Worm (Caenorhabditis elegans) whole organism, L3 larva: Measurements from ENCODE around the gene B0286.1.

Experiments used
- R02D3.7 ChIP-seq: fragments of 150-350 bp; optimal IDR thresholded peaks from 2 replicates; lab custom pipeline; 2014; ENCODE audit warnings: missing biosample characterization, missing genetic modification characterization
- ZK546.5 ChIP-seq: sonication (generic microtip); optimal IDR thresholded peaks from 2 replicates; lab custom pipeline; 2017; ENCODE audit warnings: missing biosample characterization, missing genetic modification characterization
- aly-2 ChIP-seq: fragments of 150-350 bp; optimal IDR thresholded peaks from 2 replicates; lab custom pipeline; 2014; ENCODE audit warnings: missing biosample characterization, missing genetic modification characterization
- ama-1 ChIP-seq: fragments of 150-350 bp; optimal IDR thresholded peaks from 2 replicates; lab custom pipeline; 2018
- ceh-16 ChIP-seq: sonication (generic microtip); optimal IDR thresholded peaks from 2 replicates; lab custom pipeline; 2017; ENCODE audit warnings: missing biosample characterization, missing genetic modification characterization
- ceh-28 ChIP-seq: fragments of 150-350 bp; optimal IDR thresholded peaks from 2 replicates; lab custom pipeline; 2014; ENCODE audit warnings: missing biosample characterization, missing genetic modification reagents, missing genetic modification characterization
- ceh-9 ChIP-seq: sonication (generic microtip); optimal IDR thresholded peaks from 2 replicates; lab custom pipeline; 2018; ENCODE audit warnings: missing biosample characterization, missing genetic modification characterization
- egl-27 ChIP-seq: sonication (generic microtip); optimal IDR thresholded peaks from 4 replicates; lab custom pipeline; 2017; ENCODE audit warnings: missing biosample characterization, missing genetic modification reagents, missing genetic modification characterization
- egl-5 ChIP-seq: fragments of 150-350 bp; optimal IDR thresholded peaks from 2 replicates; lab custom pipeline; 2017; ENCODE audit warnings: missing biosample characterization, missing genetic modification reagents, missing genetic modification characterization, inconsistent platforms
- elt-1 ChIP-seq: fragments of 150-350 bp; optimal IDR thresholded peaks from 2 replicates; lab custom pipeline; 2014; ENCODE audit warnings: missing biosample characterization, missing genetic modification characterization
- elt-2 ChIP-seq: sonication (generic microtip); optimal IDR thresholded peaks from 2 replicates; lab custom pipeline; 2016; ENCODE audit warnings: missing genetic modification reagents, mild to moderate bottlenecking, missing genetic modification characterization, missing compliant biosample characterization
- elt-3 ChIP-seq, 3 experiments: fragments of 150-350 bp in 1 of 3; sonication (generic microtip) in 2 of 3; optimal IDR thresholded peaks; 2 replicates in 2 of 3; 4 replicates in 1 of 3; lab custom pipeline; 2014 to 2017; ENCODE audit warnings: missing biosample characterization in 3 of 3, missing genetic modification characterization in 3 of 3
- eor-1 ChIP-seq, 2 experiments: fragments of 150-350 bp; optimal IDR thresholded peaks; 2 replicates each; lab custom pipeline; 2014 to 2018; ENCODE audit warnings: missing biosample characterization in 2 of 2, missing genetic modification characterization in 2 of 2
- fkh-10 ChIP-seq: sonication (generic microtip); optimal IDR thresholded peaks from 2 replicates; lab custom pipeline; 2017; ENCODE audit warnings: missing biosample characterization, missing genetic modification reagents, missing genetic modification characterization
- fkh-2 ChIP-seq: fragments of 150-350 bp; optimal IDR thresholded peaks from 2 replicates; lab custom pipeline; 2014; ENCODE audit warnings: missing biosample characterization, missing genetic modification reagents, missing genetic modification characterization
- hmg-11 ChIP-seq: sonication (generic microtip); optimal IDR thresholded peaks from 2 replicates; lab custom pipeline; 2016; ENCODE audit warnings: missing genetic modification characterization, missing compliant biosample characterization
- jun-1 ChIP-seq: fragments of 150-350 bp; optimal IDR thresholded peaks from 2 replicates; lab custom pipeline; 2014; ENCODE audit warnings: missing biosample characterization, missing genetic modification reagents, missing genetic modification characterization
- lin-15B ChIP-seq: fragments of 150-350 bp; optimal IDR thresholded peaks from 2 replicates; lab custom pipeline; 2014; ENCODE audit warnings: missing biosample characterization, missing genetic modification characterization
- lin-39 ChIP-seq: fragments of 150-350 bp; optimal IDR thresholded peaks from 2 replicates; lab custom pipeline; 2018; ENCODE audit warnings: missing biosample characterization, missing genetic modification reagents, missing genetic modification characterization
- lsy-12 ChIP-seq: sonication (generic microtip); optimal IDR thresholded peaks from 2 replicates; lab custom pipeline; 2016; ENCODE audit warnings: mild to moderate bottlenecking, missing genetic modification characterization, missing compliant biosample characterization
- mdl-1 ChIP-seq: fragments of 150-350 bp; optimal IDR thresholded peaks from 2 replicates; lab custom pipeline; 2014; ENCODE audit warnings: missing biosample characterization, missing genetic modification characterization
- mml-1 ChIP-seq: fragments of 150-350 bp; sonication (generic microtip); optimal IDR thresholded peaks from 3 replicates; lab custom pipeline; 2014; ENCODE audit warnings: missing biosample characterization, missing genetic modification characterization
- nfya-1 ChIP-seq: sonication (generic microtip); optimal IDR thresholded peaks from 2 replicates; lab custom pipeline; 2017; ENCODE audit warnings: missing genetic modification characterization, mild to moderate bottlenecking, missing compliant biosample characterization, antibody characterized with exemption, moderate library complexity; ENCODE audit not compliant: insufficient read depth
- nhr-12 ChIP-seq: fragments of 150-350 bp; optimal IDR thresholded peaks from 2 replicates; lab custom pipeline; 2014; ENCODE audit warnings: missing biosample characterization, missing genetic modification characterization
- nhr-23 ChIP-seq: fragments of 150-350 bp; optimal IDR thresholded peaks from 2 replicates; lab custom pipeline; 2014; ENCODE audit warnings: missing biosample characterization, missing genetic modification reagents, missing genetic modification characterization
- nhr-237 ChIP-seq: fragments of 150-350 bp; optimal IDR thresholded peaks from 2 replicates; lab custom pipeline; 2014; ENCODE audit warnings: missing biosample characterization, missing genetic modification characterization
- nhr-25 ChIP-seq: sonication (generic microtip); optimal IDR thresholded peaks from 2 replicates; lab custom pipeline; 2017; ENCODE audit warnings: missing biosample characterization, missing genetic modification characterization
- nhr-28 ChIP-seq: fragments of 150-350 bp; optimal IDR thresholded peaks from 2 replicates; lab custom pipeline; 2014; ENCODE audit warnings: missing biosample characterization, missing genetic modification characterization
- nhr-43 ChIP-seq: sonication (generic microtip); optimal IDR thresholded peaks from 2 replicates; lab custom pipeline; 2016; ENCODE audit warnings: mild to moderate bottlenecking, missing genetic modification characterization, missing compliant biosample characterization; ENCODE audit not compliant: poor library complexity, severe bottlenecking
- nhr-67 ChIP-seq: fragments of 150-350 bp; optimal IDR thresholded peaks from 2 replicates; lab custom pipeline; 2014; ENCODE audit warnings: missing biosample characterization, missing genetic modification characterization
- nhr-76 ChIP-seq: fragments of 150-350 bp; sonication (generic microtip); optimal IDR thresholded peaks from 5 replicates; lab custom pipeline; 2014; ENCODE audit warnings: missing biosample characterization, missing genetic modification characterization
- nhr-77 ChIP-seq: fragments of 150-350 bp; optimal IDR thresholded peaks from 2 replicates; lab custom pipeline; 2014; ENCODE audit warnings: missing biosample characterization, missing genetic modification characterization
- pha-4 ChIP-seq: fragments of 150-350 bp; optimal IDR thresholded peaks from 2 replicates; lab custom pipeline; 2014; ENCODE audit warnings: missing biosample characterization, missing genetic modification reagents, missing genetic modification characterization
- pqm-1 ChIP-seq: fragments of 150-350 bp; optimal IDR thresholded peaks from 2 replicates; lab custom pipeline; 2017; ENCODE audit warnings: missing biosample characterization, missing genetic modification characterization, inconsistent platforms
- sea-2 ChIP-seq: fragments of 150-350 bp; sonication (generic microtip); optimal IDR thresholded peaks from 4 replicates; lab custom pipeline; 2014; ENCODE audit warnings: missing biosample characterization, missing genetic modification reagents, missing genetic modification characterization
- skn-1 ChIP-seq: fragments of 150-350 bp; optimal IDR thresholded peaks from 2 replicates; lab custom pipeline; 2014; ENCODE audit warnings: missing biosample characterization, missing genetic modification characterization
- snpc-4 ChIP-seq: fragments of 150-350 bp; optimal IDR thresholded peaks from 2 replicates; lab custom pipeline; 2014; ENCODE audit warnings: missing biosample characterization, missing genetic modification characterization
- tbx-2 ChIP-seq: sonication (generic microtip); optimal IDR thresholded peaks from 2 replicates; lab custom pipeline; 2016; ENCODE audit warnings: mild to moderate bottlenecking, missing genetic modification characterization, missing compliant biosample characterization
- unc-62 ChIP-seq: fragments of 150-350 bp; sonication (generic microtip); optimal IDR thresholded peaks from 4 replicates; lab custom pipeline; 2014; ENCODE audit warnings: missing biosample characterization, missing genetic modification reagents, missing genetic modification characterization
- zag-1 ChIP-seq: fragments of 150-350 bp; optimal IDR thresholded peaks from 2 replicates; lab custom pipeline; 2014; ENCODE audit warnings: missing biosample characterization, missing genetic modification characterization
- ztf-11 ChIP-seq: fragments of 150-350 bp; optimal IDR thresholded peaks from 2 replicates; lab custom pipeline; 2014; ENCODE audit warnings: missing biosample characterization, missing genetic modification characterization

Gene B0286.1

DNA sequence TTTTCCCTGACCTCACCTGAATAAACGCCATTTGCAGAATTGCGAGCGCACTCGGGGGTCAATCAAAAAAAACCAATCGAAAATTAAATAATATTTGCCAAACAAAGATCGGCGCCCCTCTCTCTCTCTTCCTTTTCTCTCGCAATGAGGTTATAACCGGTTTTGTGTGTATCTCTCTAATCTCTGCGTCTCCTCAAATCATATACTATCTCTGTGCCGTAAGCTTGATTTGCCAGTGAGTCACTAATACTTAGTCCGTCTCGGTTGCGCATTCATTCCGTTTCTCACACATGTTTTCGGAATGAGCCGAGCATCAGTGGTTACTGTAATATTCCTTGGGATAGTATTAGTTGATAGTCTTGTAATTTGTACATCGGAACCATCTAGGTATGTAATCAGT is 16.2 kb upstream of the B0286.1 start:
- no peak for TF ChIP-seq nfya-1 (tag; lab: Kevin White, UChicago)
- TF ChIP-seq ceh-9 (tag; lab: Kevin White, UChicago), result no peak
- no peak for TF ChIP-seq jun-1 (tag; lab: Kevin White, UChicago)
- TF ChIP-seq R02D3.7 (tag; lab: Kevin White, UChicago), result no peak
- peak; percentile 54 for TF ChIP-seq nhr-25
- peak; percentile 41 for TF ChIP-seq pha-4 (tag; lab: Kevin White, UChicago)

DNA sequence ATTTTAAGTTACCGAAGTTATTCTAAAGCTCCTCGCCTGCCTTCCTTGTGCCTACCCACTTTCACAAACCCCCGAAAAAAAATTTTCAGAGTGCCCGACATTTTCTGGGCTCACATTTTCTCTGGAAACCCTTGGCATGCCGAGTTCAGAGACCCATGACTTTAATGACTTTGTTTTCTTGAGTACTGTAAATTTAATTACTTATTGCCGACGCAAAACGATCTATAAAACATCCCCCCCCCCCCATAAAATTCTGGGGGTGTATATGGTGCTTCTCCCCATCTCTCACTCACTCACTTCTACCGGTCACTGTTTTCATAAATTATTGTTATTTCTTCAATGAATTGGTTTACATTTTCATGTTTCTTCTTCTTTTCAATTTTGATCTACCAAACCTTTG is 10.4 kb upstream of the B0286.1 start, which contains the start of gene try-9:
TSS of gene try-9 (plus strand) at position 301 of the 400 bp plus-strand sequence.
- no peak for TF ChIP-seq fkh-10 (GFP tag; lab: Kevin White, UChicago)
- no peak for TF ChIP-seq pqm-1
- no peak for TF ChIP-seq nhr-77 (tag; lab: Kevin White, UChicago)
- TF ChIP-seq egl-5 (tag; lab: Kevin White, UChicago), result no peak
- no peak for TF ChIP-seq nfya-1 (tag; lab: Kevin White, UChicago)
- TF ChIP-seq nhr-76 (tag; lab: Kevin White, UChicago), result no peak
- no peak for TF ChIP-seq ztf-11
- no peak for TF ChIP-seq nhr-23
- TF ChIP-seq ceh-16 (tag; lab: Kevin White, UChicago), result no peak
- TF ChIP-seq skn-1 (tag; lab: Kevin White, UChicago), result no peak
- no peak for TF ChIP-seq lsy-12 (tag; lab: Kevin White, UChicago)
- no peak for TF ChIP-seq lin-15B (tag; lab: Kevin White, UChicago)
- no peak for TF ChIP-seq ceh-28 (tag; lab: Kevin White, UChicago)
- TF ChIP-seq jun-1 (tag; lab: Kevin White, UChicago), result no peak
- no peak for TF ChIP-seq snpc-4 (tag; lab: Kevin White, UChicago)
- no peak for TF ChIP-seq ama-1 (lab: Kevin White, UChicago)
- no peak for TF ChIP-seq hmg-11
- TF ChIP-seq mml-1 (tag; lab: Kevin White, UChicago), result no peak
- no peak for TF ChIP-seq pha-4 (tag; lab: Kevin White, UChicago)
- TF ChIP-seq unc-62 (GFP tag; lab: Kevin White, UChicago), result no peak

DNA sequence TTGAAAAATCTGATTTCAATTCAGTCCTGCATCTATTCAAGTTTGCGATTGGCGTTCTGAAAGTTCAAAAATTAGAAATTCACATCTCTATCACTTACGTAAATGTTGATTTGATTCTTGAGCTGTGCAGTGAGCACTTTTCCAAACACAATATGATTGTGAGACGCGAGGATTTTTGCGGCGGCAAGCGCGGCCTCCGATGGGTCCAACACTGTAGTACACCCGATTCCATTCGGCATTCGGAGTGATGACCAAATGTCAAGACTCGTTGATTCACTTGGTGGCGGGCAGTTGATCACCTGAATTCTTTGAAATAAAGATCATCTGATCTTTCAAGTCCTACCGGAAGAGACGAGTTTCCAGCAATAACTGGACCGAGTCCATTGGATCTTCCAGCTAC is 8.6 kb upstream of the B0286.1 start:
- TF ChIP-seq nhr-67 (tag; lab: Kevin White, UChicago), result no peak
- no peak for TF ChIP-seq ceh-16 (tag; lab: Kevin White, UChicago)
- no peak for TF ChIP-seq eor-1 (tag; optimal IDR thresholded peaks at IDR 0.05; lab: Kevin White, UChicago)
- no peak for TF ChIP-seq nhr-76 (tag; lab: Kevin White, UChicago)
- no peak for TF ChIP-seq nhr-28
- TF ChIP-seq ceh-9 (tag; lab: Kevin White, UChicago), result no peak
- no peak for TF ChIP-seq mml-1 (tag; lab: Kevin White, UChicago)
- TF ChIP-seq elt-2, result no peak
- TF ChIP-seq lin-39 (tag; lab: Kevin White, UChicago), result no peak
- no peak for TF ChIP-seq nhr-237 (tag; lab: Kevin White, UChicago)
- no peak for TF ChIP-seq nhr-43 (tag; lab: Kevin White, UChicago)
- no peak for TF ChIP-seq R02D3.7 (tag; lab: Kevin White, UChicago)
- TF ChIP-seq sea-2 (GFP tag; lab: Kevin White, UChicago), result no peak
- no peak for TF ChIP-seq egl-27
- TF ChIP-seq nfya-1 (tag; lab: Kevin White, UChicago), result no peak
- TF ChIP-seq snpc-4 (tag; lab: Kevin White, UChicago), result no peak
- TF ChIP-seq tbx-2 (tag; lab: Kevin White, UChicago), result no peak

DNA sequence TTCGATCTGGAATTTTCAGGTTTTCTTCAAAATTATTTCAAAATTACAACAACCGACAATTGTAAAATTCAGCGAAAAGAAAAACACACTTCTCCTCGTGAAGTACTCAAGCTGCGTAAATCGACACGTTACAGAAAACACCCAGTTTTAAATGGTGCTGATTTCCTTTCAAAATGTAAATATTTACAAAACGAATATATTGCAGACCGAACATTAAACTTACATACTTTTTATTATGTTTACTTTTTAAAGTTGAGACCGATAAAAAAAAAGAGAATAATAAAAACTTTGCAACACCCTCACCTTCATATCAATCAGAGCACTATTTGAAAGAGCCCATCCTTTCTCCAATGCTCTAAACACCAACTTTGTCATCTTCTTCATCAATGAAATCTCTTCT is 7.5 kb upstream of the B0286.1 start:
- TF ChIP-seq elt-2 (peak; percentile 0), snpc-4 (tag; lab: Kevin White, UChicago) (no peak), pha-4 (tag; lab: Kevin White, UChicago) (peak; percentile 78), skn-1 (tag; lab: Kevin White, UChicago) (no peak)
- TF ChIP-seq, all 47 proteins: peak for 2

DNA sequence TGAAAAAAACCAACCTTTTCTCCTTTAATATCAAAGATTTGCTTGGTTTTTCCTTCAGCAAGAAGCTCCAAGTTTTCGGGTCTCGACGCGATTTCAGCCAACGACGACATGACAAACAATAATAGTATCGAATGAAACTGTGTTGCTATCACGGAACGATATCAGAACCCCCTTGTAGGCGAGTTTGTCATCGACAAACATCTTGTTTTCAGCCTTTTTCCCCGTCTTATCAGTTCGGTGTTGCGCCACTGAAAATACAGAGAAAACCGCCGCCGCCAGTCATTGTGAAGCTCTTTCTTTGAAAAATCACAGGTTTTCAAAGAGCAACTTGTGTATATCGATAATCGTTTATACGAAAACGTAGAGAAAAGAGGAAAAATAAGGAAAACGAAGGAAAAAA is 5.9 kb upstream of the B0286.1 start, which contains the start of gene paic-1:
TSS of gene paic-1 (minus strand) at position 120 of the 400 bp plus-strand sequence.
- TF ChIP-seq snpc-4 (tag; lab: Kevin White, UChicago) (no peak), ama-1 (lab: Kevin White, UChicago) (peak; percentile 82), nfya-1 (tag; lab: Kevin White, UChicago) (no peak), nhr-67 (tag; lab: Kevin White, UChicago) (no peak), aly-2 (tag; lab: Kevin White, UChicago) (no peak), pqm-1 (peak; percentile 32), unc-62 (GFP tag; lab: Kevin White, UChicago) (no peak), elt-2 (peak; percentile 80), nhr-43 (tag; lab: Kevin White, UChicago) (peak; percentile 21), ceh-28 (tag; lab: Kevin White, UChicago) (no peak), elt-3 (tag; optimal IDR thresholded peaks at IDR 0.05; lab: Kevin White, UChicago) (no peak), ZK546.5 (tag; lab: Kevin White, UChicago) (no peak), eor-1 (tag; optimal IDR thresholded peaks at IDR 0.05; lab: Kevin White, UChicago) (no peak), mdl-1 (tag; lab: Kevin White, UChicago) (no peak), elt-1 (tag; lab: Kevin White, UChicago) (no peak), lsy-12 (tag; lab: Kevin White, UChicago) (no peak), fkh-2 (tag; lab: Kevin White, UChicago) (no peak), skn-1 (tag; lab: Kevin White, UChicago) (peak; percentile 21), zag-1 (tag; lab: Kevin White, UChicago) (no peak), hmg-11 (no peak), nhr-28 (no peak), pha-4 (tag; lab: Kevin White, UChicago) (peak; percentile 24), nhr-12 (no peak), jun-1 (tag; lab: Kevin White, UChicago) (no peak), lin-39 (tag; lab: Kevin White, UChicago) (no peak), ceh-9 (tag; lab: Kevin White, UChicago) (no peak), R02D3.7 (tag; lab: Kevin White, UChicago) (no peak)
